Fruit fly (Drosophila melanogaster) whole organism, wandering third instar larva: ENCODE results near the gene CG14636.

ENCODE experiments used
- Abd-B ChIP-seq: fragments of >200 bp; optimal IDR thresholded peaks from 2 replicates; lab custom pipeline; 2017; ENCODE audit warnings: missing biosample characterization, missing genetic modification characterization
- Dfd ChIP-seq: fragments of >200 bp; optimal IDR thresholded peaks from 2 replicates; lab custom pipeline; 2017; ENCODE audit warnings: missing biosample characterization, missing genetic modification characterization
- GATAd ChIP-seq: sonication (Bioruptor generic); optimal IDR thresholded peaks from 2 replicates; lab custom pipeline; 2016; ENCODE audit warnings: missing biosample characterization, missing genetic modification characterization
- ey ChIP-seq: fragments of 200-800 bp; sonication (Bioruptor generic); optimal IDR thresholded peaks from 2 replicates; lab custom pipeline; 2016; ENCODE audit warnings: missing biosample characterization, missing genetic modification characterization
- foxo ChIP-seq, 2 experiments: fragments of 200-800 bp; sonication (Bioruptor generic); optimal IDR thresholded peaks; 2 replicates in 1 of 2; 3 replicates in 1 of 2; lab custom pipeline; 2016 to 2017; ENCODE audit warnings: missing biosample characterization in 2 of 2, missing genetic modification characterization in 2 of 2
- jim ChIP-seq: fragments of 175-275, 200-325 bp; sonication (Bioruptor generic); optimal IDR thresholded peaks from 2 replicates; lab custom pipeline; 2016; ENCODE audit warnings: missing biosample characterization, mild to moderate bottlenecking, missing genetic modification characterization
- lola ChIP-seq: fragments of >200 bp; optimal IDR thresholded peaks from 2 replicates; lab custom pipeline; 2017; ENCODE audit warnings: missing biosample characterization, missing genetic modification characterization

CG14636 gene

dm6 chr3R:4162135-4162534 is 53.0 kb downstream of the CG14636 start, which contains the start of gene CG40198:
CG40198 (minus strand) TSS chr3R:4162235.
- TF ChIP-seq Abd-B (GFP tag; lab: Kevin White, UChicago) (no peak), ey (GFP tag; lab: Kevin White, UChicago) (no peak), GATAd (GFP tag; lab: Kevin White, UChicago) (no peak), lola (GFP tag; lab: Kevin White, UChicago) (no peak), foxo (GFP tag; optimal IDR thresholded peaks at IDR 0.05; lab: Kevin White, UChicago) (no peak), jim (GFP tag; lab: Kevin White, UChicago) (no peak), Dfd (GFP tag; lab: Kevin White, UChicago) (no peak)
